Worm (Caenorhabditis elegans): ENCODE results near the gene C47E12.2.

Gene C47E12.2

DNA sequence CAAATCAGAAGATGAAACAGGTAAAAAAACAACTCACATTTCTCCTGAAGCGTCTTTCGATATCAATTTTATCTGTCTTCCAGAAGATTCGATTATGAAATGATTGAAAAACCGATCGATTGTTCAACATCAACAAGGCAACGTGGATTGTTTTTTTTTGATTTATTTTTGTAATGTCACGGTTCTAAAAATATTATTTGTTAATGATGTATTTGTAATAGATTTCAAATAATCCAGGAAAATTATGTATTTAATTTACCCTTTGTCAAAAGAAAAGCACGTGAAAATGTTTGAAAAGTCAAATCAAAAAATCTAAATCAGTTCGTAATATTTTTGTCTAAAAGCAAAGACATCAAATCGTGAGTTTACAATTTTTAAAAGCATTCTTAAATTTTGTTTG lies 34.2 kb downstream of the C47E12.2 start, which contains the start of the genes kin-5 and C47E12.11:
kin-5 (minus strand) TSS at position 101 of the 400 bp plus-strand sequence.
C47E12.11 (plus strand) TSS at position 320 of the 400 bp plus-strand sequence.
- TF ChIP-seq nhr-28 (tag; optimal IDR thresholded peaks at IDR 0.05) = no peak
- TF ChIP-seq nhr-10 (tag; optimal IDR thresholded peaks at IDR 0.05) = no peak
- TF ChIP-seq ceh-28 (tag; optimal IDR thresholded peaks at IDR 0.05) = no peak

DNA sequence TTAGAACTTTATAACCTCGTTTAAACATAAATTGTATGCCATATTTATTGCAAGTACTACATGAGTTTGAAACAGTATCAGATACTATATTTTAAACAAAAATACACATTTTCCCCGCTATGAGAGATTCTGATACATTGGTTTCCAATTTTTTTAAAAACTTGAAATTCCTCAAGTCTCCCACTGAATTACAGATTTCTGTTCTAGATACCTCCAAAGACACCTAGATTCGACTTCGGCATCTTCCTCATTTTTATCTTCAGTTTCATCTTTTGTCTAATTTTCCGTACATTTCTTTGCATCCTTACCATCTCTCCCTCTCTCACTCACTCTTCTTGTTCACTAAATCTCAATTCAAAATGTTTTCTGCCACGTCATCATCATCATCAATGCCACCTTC lies 39.4 kb downstream of the C47E12.2 start, which contains the start of gene T13H10.2:
T13H10.2 (plus strand) TSS at position 301 of the 400 bp plus-strand sequence.
- TF ChIP-seq duxl-1 (tag; optimal IDR thresholded peaks at IDR 0.05; ENCODE audit: poor library complexity) (no peak), mep-1 (tag; optimal IDR thresholded peaks at IDR 0.05) (no peak), set-16 (GFP tag; IDR thresholded peaks at IDR 0.05) (no peak), nhr-11 (tag; optimal IDR thresholded peaks at IDR 0.05) (no peak), egl-43 (GFP tag; IDR thresholded peaks at IDR 0.05) (no peak), dmd-8 (GFP tag; IDR thresholded peaks at IDR 0.05) (no peak), nhr-10 (tag; optimal IDR thresholded peaks at IDR 0.05) (no peak), pqm-1 (tag; optimal IDR thresholded peaks at IDR 0.05) (no peak), egl-27 (tag; optimal IDR thresholded peaks at IDR 0.05) (no peak), aha-1 (tag) (no peak), spr-3 (GFP tag; optimal IDR thresholded peaks at IDR 0.05) (no peak), nhr-48 (tag; optimal IDR thresholded peaks at IDR 0.05) (no peak)

DNA sequence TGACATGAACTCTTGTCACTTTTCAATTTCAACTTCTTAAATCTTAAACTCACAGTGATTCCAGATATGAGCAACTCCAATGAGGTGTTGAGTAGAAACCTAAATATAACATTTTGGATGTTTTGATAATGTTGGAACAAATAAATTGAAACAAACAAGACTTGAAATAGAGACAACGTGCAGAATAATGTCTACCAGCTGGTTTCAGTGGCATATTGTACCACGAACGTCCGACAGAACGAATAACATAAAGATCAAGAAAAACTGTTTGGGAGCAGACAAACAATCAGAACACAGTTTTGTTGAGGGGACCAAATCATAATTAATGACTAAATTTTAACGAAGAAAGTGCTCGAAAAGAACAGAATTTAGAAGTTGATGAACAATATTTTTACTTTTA lies 50.0 kb downstream of the C47E12.2 start, which contains the start of gene gon-1:
gon-1 (minus strand) TSS at position 101 of the 400 bp plus-strand sequence.
- TF ChIP-seq nhr-41 (GFP tag; IDR thresholded peaks at IDR 0.05) (no peak), rbr-2 (tag; optimal IDR thresholded peaks at IDR 0.05) (no peak), ceh-82 (tag; optimal IDR thresholded peaks at IDR 0.05) (no peak), ctbp-1 (GFP tag; IDR thresholded peaks at IDR 0.05) (no peak), Y48G9A.11 (GFP tag; IDR thresholded peaks at IDR 0.05) (no peak)
